Worm (Caenorhabditis elegans) whole organism, young adult: ENCODE data around the gene srbc-8.

Source experiments
- B0035.1 ChIP-seq: sonication (generic microtip); optimal IDR thresholded peaks from 2 replicates; lab custom pipeline; 2016; ENCODE audit warnings: missing genetic modification characterization, mild to moderate bottlenecking, missing compliant biosample characterization, missing genotype, missing genetic modification reagents
- B0261.1 ChIP-seq: sonication (generic microtip); optimal IDR thresholded peaks from 2 replicates; lab custom pipeline; 2016; ENCODE audit warnings: mild to moderate bottlenecking, missing genetic modification characterization, moderate library complexity, missing compliant biosample characterization
- D2030.7 ChIP-seq: fragments of 200-800 bp; sonication (Bioruptor generic); IDR thresholded peaks from 2 replicates; pipeline ENCODE4 v1.3.6; 2022; ENCODE audit warnings: missing genetic modification reagents, missing genetic modification characterization, missing compliant biosample characterization
- F23B12.7 ChIP-seq: sonication (generic microtip); optimal IDR thresholded peaks from 2 replicates; lab custom pipeline; 2017; ENCODE audit warnings: missing genetic modification characterization, mild to moderate bottlenecking, missing compliant biosample characterization, antibody characterized with exemption, moderate library complexity; ENCODE audit not compliant: insufficient read depth
- F39B2.1 ChIP-seq: fragments of 200-800 bp; sonication (Bioruptor generic); IDR thresholded peaks from 2 replicates; pipeline ENCODE4 v1.3.6; 2022; ENCODE audit warnings: missing genetic modification reagents, missing genetic modification characterization, missing compliant biosample characterization
- F57A8.1 ChIP-seq: fragments of 200-800 bp; sonication (Bioruptor generic); optimal IDR thresholded peaks from 2 replicates; lab custom pipeline; 2018; ENCODE audit warnings: mild to moderate bottlenecking, missing genetic modification characterization, moderate library complexity, missing compliant biosample characterization
- F57C9.4 ChIP-seq: sonication (generic microtip); optimal IDR thresholded peaks from 2 replicates; lab custom pipeline; 2017; ENCODE audit warnings: mild to moderate bottlenecking, missing genetic modification characterization, missing compliant biosample characterization
- Y56A3A.18 ChIP-seq: fragments of 200-800 bp; sonication (Bioruptor generic); IDR thresholded peaks from 2 replicates; pipeline ENCODE4 v1.3.6; 2022; ENCODE audit warnings: missing genetic modification reagents, missing genetic modification characterization, missing compliant biosample characterization
- Y67H2A.10 ChIP-seq: fragments of 200-800 bp; sonication (Bioruptor generic); conservative IDR thresholded peaks from 2 replicates; pipeline ENCODE4 v1.3.6; 2022; ENCODE audit warnings: missing genetic modification reagents, missing genetic modification characterization, missing compliant biosample characterization
- Y79H2A.3 ChIP-seq: fragments of 200-800 bp; sonication (Bioruptor generic); conservative IDR thresholded peaks from 2 replicates; pipeline ENCODE4 v1.3.6; 2022; ENCODE audit warnings: missing genetic modification reagents, missing genetic modification characterization, missing compliant biosample characterization
- ZK185.1 ChIP-seq: sonication (generic microtip); optimal IDR thresholded peaks from 2 replicates; lab custom pipeline; 2016; ENCODE audit warnings: mild to moderate bottlenecking, missing genetic modification characterization, missing compliant biosample characterization; ENCODE audit not compliant: poor library complexity, severe bottlenecking
- ama-1 ChIP-seq, 3 experiments: fragments of 150-350 bp in 1 of 3; sonication (generic microtip) in 2 of 3; optimal IDR thresholded peaks; 2 replicates each; lab custom pipeline; 2014 to 2018; ENCODE audit warnings: missing biosample characterization in 2 of 3, missing genetic modification characterization in 2 of 3, missing genetic modification reagents in 2 of 3
- aptf-2 ChIP-seq: fragments of 200-800 bp; sonication (Bioruptor generic); conservative IDR thresholded peaks from 2 replicates; pipeline ENCODE4 v1.3.6; 2022; ENCODE audit warnings: missing genetic modification reagents, missing genetic modification characterization, missing compliant biosample characterization
- ccch-3 ChIP-seq: fragments of 200-800 bp; sonication (Bioruptor generic); optimal IDR thresholded peaks from 2 replicates; lab custom pipeline; 2018; ENCODE audit warnings: mild to moderate bottlenecking, missing genetic modification characterization, missing compliant biosample characterization
- egl-44 ChIP-seq: fragments of 200-800 bp; sonication (Bioruptor generic); IDR thresholded peaks from 2 replicates; pipeline ENCODE4 v1.3.6; 2022; ENCODE audit warnings: missing genetic modification reagents, missing genetic modification characterization, missing compliant biosample characterization
- egrh-3 ChIP-seq: fragments of 200-800 bp; sonication (Bioruptor generic); IDR thresholded peaks from 2 replicates; pipeline ENCODE4 v1.3.6; 2022; ENCODE audit warnings: missing genetic modification reagents, missing genetic modification characterization, missing compliant biosample characterization
- fkh-3 ChIP-seq: sonication (generic microtip); optimal IDR thresholded peaks from 2 replicates; lab custom pipeline; 2016; ENCODE audit warnings: mild to moderate bottlenecking, missing genetic modification characterization, missing compliant biosample characterization
- him-1 ChIP-seq: sonication (generic microtip); optimal IDR thresholded peaks from 2 replicates; lab custom pipeline; 2016; ENCODE audit warnings: missing genotype, missing genetic modification reagents, missing genetic modification characterization, missing compliant biosample characterization
- hmg-1.2 ChIP-seq: fragments of 200-800 bp; sonication (Bioruptor generic); IDR thresholded peaks from 2 replicates; pipeline ENCODE4 v1.3.6; 2022; ENCODE audit warnings: missing genetic modification reagents, missing genetic modification characterization, missing compliant biosample characterization
- lag-1 ChIP-seq: fragments of 200-800 bp; sonication (Bioruptor generic); IDR thresholded peaks from 2 replicates; pipeline ENCODE4 v1.3.6; 2022; ENCODE audit warnings: missing genetic modification reagents, missing genetic modification characterization, missing compliant biosample characterization
- let-607 ChIP-seq, 2 experiments: fragments of 200-800 bp in 1 of 2; sonication (Bioruptor generic) in 1 of 2; sonication (generic microtip) in 1 of 2; optimal IDR thresholded peaks; 2 replicates each; lab custom pipeline; 2016 to 2018; ENCODE audit warnings: mild to moderate bottlenecking in 2 of 2, missing compliant biosample characterization in 2 of 2, missing genetic modification characterization in 2 of 2, moderate library complexity in 2 of 2, missing genotype in 1 of 2
- lin-26 ChIP-seq: fragments of 200-800 bp; sonication (Bioruptor generic); IDR thresholded peaks from 2 replicates; pipeline ENCODE4 v1.3.6; 2022; ENCODE audit warnings: missing genetic modification reagents, missing genetic modification characterization, missing compliant biosample characterization
- lin-40 ChIP-seq: sonication (generic microtip); optimal IDR thresholded peaks from 2 replicates; lab custom pipeline; 2016; ENCODE audit warnings: missing genetic modification characterization, mild to moderate bottlenecking, missing compliant biosample characterization, missing genotype, missing genetic modification reagents
- lin-54 ChIP-seq: fragments of 200-800 bp; sonication (Bioruptor generic); optimal IDR thresholded peaks from 2 replicates; lab custom pipeline; 2018; ENCODE audit warnings: mild to moderate bottlenecking, missing genetic modification characterization, missing compliant biosample characterization
- lir-1 ChIP-seq: fragments of 200-800 bp; sonication (Bioruptor generic); conservative IDR thresholded peaks from 2 replicates; pipeline ENCODE4 v1.3.6; 2022; ENCODE audit warnings: missing genetic modification reagents, missing genetic modification characterization, missing compliant biosample characterization
- madf-10 ChIP-seq: sonication (generic microtip); optimal IDR thresholded peaks from 2 replicates; lab custom pipeline; 2016; ENCODE audit warnings: mild to moderate bottlenecking, missing genetic modification characterization, missing compliant biosample characterization
- nfya-2 ChIP-seq: fragments of 200-800 bp; sonication (Bioruptor generic); IDR thresholded peaks from 2 replicates; pipeline ENCODE4 v1.3.6; 2022; ENCODE audit warnings: missing genetic modification reagents, missing genetic modification characterization, missing compliant biosample characterization
- nhr-27 ChIP-seq: fragments of 200-800 bp; sonication (Bioruptor generic); optimal IDR thresholded peaks from 2 replicates; lab custom pipeline; 2018; ENCODE audit warnings: mild to moderate bottlenecking, missing genetic modification characterization, moderate library complexity, missing compliant biosample characterization
- pbrm-1 ChIP-seq: fragments of 200-800 bp; sonication (Bioruptor generic); IDR thresholded peaks from 2 replicates; pipeline ENCODE4 v1.3.6; 2022; ENCODE audit warnings: missing genetic modification reagents, missing genetic modification characterization, missing compliant biosample characterization
- rcor-1 ChIP-seq: fragments of 200-800 bp; sonication (Bioruptor generic); IDR thresholded peaks from 2 replicates; pipeline ENCODE4 v1.3.6; 2022; ENCODE audit warnings: missing genetic modification reagents, missing genetic modification characterization, missing compliant biosample characterization
- rpc-1 ChIP-seq, 2 experiments: fragments of 150-350 bp in 1 of 2; sonication (generic microtip) in 1 of 2; optimal IDR thresholded peaks; 2 replicates each; lab custom pipeline; 2014 to 2018; ENCODE audit warnings: missing biosample characterization in 1 of 2, missing genetic modification characterization in 1 of 2, missing genetic modification reagents in 1 of 2, missing genotype in 1 of 2
- snpc-3.4 ChIP-seq: sonication (generic microtip); optimal IDR thresholded peaks from 2 replicates; lab custom pipeline; 2017; ENCODE audit warnings: missing genetic modification characterization, mild to moderate bottlenecking, missing compliant biosample characterization, antibody characterized with exemption, moderate library complexity, missing genotype, missing genetic modification reagents
- tbp1 ChIP-seq: fragments of 200-800 bp; sonication (Bioruptor generic); optimal IDR thresholded peaks from 2 replicates; lab custom pipeline; 2018; ENCODE audit warnings: mild to moderate bottlenecking, missing genetic modification characterization, missing compliant biosample characterization
- tlf-1 ChIP-seq: fragments of 200-800 bp; sonication (Bioruptor generic); optimal IDR thresholded peaks from 2 replicates; lab custom pipeline; 2018; ENCODE audit warnings: mild to moderate bottlenecking, missing genetic modification characterization, missing compliant biosample characterization
- unc-130 ChIP-seq: sonication (generic microtip); optimal IDR thresholded peaks from 2 replicates; lab custom pipeline; 2016; ENCODE audit warnings: missing genetic modification reagents, missing genetic modification characterization, missing compliant biosample characterization
- unc-62 ChIP-seq: fragments of 150-350 bp; optimal IDR thresholded peaks from 2 replicates; lab custom pipeline; 2014; ENCODE audit warnings: missing biosample characterization, missing genetic modification reagents, missing genetic modification characterization
- zim-3 ChIP-seq: sonication (generic microtip); optimal IDR thresholded peaks from 2 replicates; lab custom pipeline; 2017; ENCODE audit warnings: mild to moderate bottlenecking, missing genetic modification characterization, moderate library complexity, missing compliant biosample characterization
- ztf-18 ChIP-seq: sonication (generic microtip); optimal IDR thresholded peaks from 2 replicates; lab custom pipeline; 2016; ENCODE audit warnings: missing genotype, mild to moderate bottlenecking, missing genetic modification characterization, missing compliant biosample characterization
- ztf-3 ChIP-seq: fragments of 200-800 bp; sonication (Bioruptor generic); optimal IDR thresholded peaks from 2 replicates; lab custom pipeline; 2018; ENCODE audit warnings: mild to moderate bottlenecking, missing genetic modification characterization, missing compliant biosample characterization

Gene srbc-8

DNA sequence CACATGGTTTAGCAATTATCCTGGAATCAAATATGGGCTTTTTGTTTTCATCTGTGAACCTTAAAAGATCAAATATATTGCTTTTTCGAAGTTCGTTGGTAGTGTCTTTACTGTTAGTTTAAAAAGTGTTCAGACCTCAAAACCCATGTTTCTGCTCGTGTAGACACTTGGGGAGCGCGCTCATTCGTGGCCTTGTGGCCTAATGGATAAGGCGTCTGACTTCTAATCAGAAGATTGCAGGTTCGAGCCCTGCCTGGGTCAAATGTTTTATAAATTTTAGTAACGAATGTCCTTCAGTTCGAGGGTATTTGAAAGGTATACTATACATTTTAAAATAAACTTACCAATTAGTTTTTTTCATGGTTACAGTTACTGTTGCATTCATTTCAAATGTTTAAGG, 21.3 kb upstream of the srbc-8 start:
- TF ChIP-seq pbrm-1 (GFP tag; lab: Robert Waterston, UW) = peak; percentile 31; the same call in 1 of the 2 replicates
- peak; percentile 55; the same call in 1 of the 2 replicates for TF ChIP-seq lin-26
- TF ChIP-seq Y56A3A.18 = 0 out of 2 replicates have a peak, but pooled peaks have one; percentile 30
- TF ChIP-seq rpc-1 (optimal IDR thresholded peaks at IDR 0.05; lab: Kevin White, UChicago) = peak; percentile 54
- TF ChIP-seq rpc-1 (tag; optimal IDR thresholded peaks at IDR 0.05; lab: Kevin White, UChicago) = peak; percentile 73
- TF ChIP-seq him-1 (tag; lab: Kevin White, UChicago) = peak; percentile 67
- TF ChIP-seq tbp1 (GFP tag; lab: Kevin White, UChicago) = peak; percentile 90
- peak; percentile 60 for TF ChIP-seq F23B12.7 (tag; lab: Kevin White, UChicago)
- no peak for TF ChIP-seq lir-1 (GFP tag; lab: Robert Waterston, UW)
- TF ChIP-seq unc-130 (GFP tag; lab: Kevin White, UChicago) = no peak
- peak; percentile 15 for TF ChIP-seq ztf-18
- TF ChIP-seq lin-40 (tag; lab: Kevin White, UChicago) = no peak
- TF ChIP-seq D2030.7 = 0 out of 2 replicates have a peak, but pooled peaks have one; percentile 44
- TF ChIP-seq B0261.1 (tag; lab: Kevin White, UChicago) = peak; percentile 71
- TF ChIP-seq, all 124 proteins: peak for 10

DNA sequence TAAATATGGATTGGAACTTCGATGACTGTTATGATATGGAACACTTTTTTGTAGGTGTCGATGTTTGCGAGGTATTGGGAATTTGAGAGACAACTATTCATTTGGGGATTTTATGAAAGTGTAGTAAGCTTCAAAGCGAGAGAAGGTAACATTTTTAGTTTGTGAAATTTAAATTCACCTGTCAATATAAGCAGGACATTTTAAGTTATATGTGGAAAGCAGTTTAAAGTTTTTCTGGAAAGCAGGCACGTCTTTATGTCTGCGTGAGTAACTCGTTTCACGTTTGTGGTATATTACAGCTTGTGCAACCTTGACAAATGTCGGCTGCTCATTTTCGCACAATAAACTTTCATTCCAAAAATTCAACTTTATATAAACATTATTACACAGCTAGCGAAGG, 19.4 kb upstream of the srbc-8 start, which contains the start of gene srh-229:
Gene srh-229 (minus strand): TSS at position 101 of the 400 bp plus-strand sequence.
- TF ChIP-seq ZK185.1 = no peak
- no peak for TF ChIP-seq Y79H2A.3 (GFP tag; lab: Robert Waterston, UW)
- no peak for TF ChIP-seq Y67H2A.10
- no peak for TF ChIP-seq nfya-2
- no peak for TF ChIP-seq lin-40 (tag; lab: Kevin White, UChicago)
- no peak for TF ChIP-seq madf-10 (tag; lab: Kevin White, UChicago)
- no peak for TF ChIP-seq F39B2.1 (GFP tag; lab: Robert Waterston, UW)
- no peak for TF ChIP-seq lag-1 (GFP tag; lab: Robert Waterston, UW)
- TF ChIP-seq ama-1 (optimal IDR thresholded peaks at IDR 0.05; lab: Kevin White, UChicago) = no peak
- TF ChIP-seq ama-1 (GFP tag; optimal IDR thresholded peaks at IDR 0.05; lab: Kevin White, UChicago) = no peak
- TF ChIP-seq let-607 (tag; optimal IDR thresholded peaks at IDR 0.05; lab: Kevin White, UChicago) = no peak
- no peak for TF ChIP-seq hmg-1.2 (GFP tag; lab: Robert Waterston, UW)
- TF ChIP-seq egl-44 (GFP tag; lab: Robert Waterston, UW) = no peak
- TF ChIP-seq rcor-1 (GFP tag; lab: Robert Waterston, UW) = no peak
- no peak for TF ChIP-seq aptf-2 (GFP tag; lab: Robert Waterston, UW)
- no peak for TF ChIP-seq lin-54 (GFP tag; lab: Kevin White, UChicago)
- no peak for TF ChIP-seq egrh-3 (GFP tag; lab: Robert Waterston, UW)
- no peak for TF ChIP-seq snpc-3.4 (tag; lab: Kevin White, UChicago)
- no peak for TF ChIP-seq B0035.1 (tag; lab: Kevin White, UChicago)
- TF ChIP-seq F57A8.1 (GFP tag; lab: Kevin White, UChicago) = no peak
- TF ChIP-seq, all 124 proteins: peak for 0

DNA sequence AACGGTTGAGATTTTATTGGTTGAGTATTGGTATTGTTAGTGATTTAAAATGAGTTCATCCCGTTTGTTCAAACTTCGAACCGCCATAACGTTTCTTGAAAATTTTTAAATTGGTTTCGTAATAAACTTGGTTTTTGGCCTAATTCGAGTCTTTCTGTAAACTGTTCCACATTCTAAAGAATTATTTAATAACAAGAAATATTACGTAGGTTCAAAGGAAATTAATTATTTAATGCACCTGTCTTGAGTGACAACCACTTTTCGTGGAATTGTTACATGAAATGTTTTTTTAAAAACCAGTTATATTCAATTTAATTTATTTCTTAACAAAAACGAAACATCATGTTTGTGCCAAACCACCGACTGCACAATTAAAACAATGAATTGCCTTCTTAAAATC, 16.3 kb upstream of the srbc-8 start:
- TF ChIP-seq zim-3 (tag; lab: Kevin White, UChicago) (no peak), tlf-1 (GFP tag; lab: Kevin White, UChicago) (no peak), rpc-1 (optimal IDR thresholded peaks at IDR 0.05; lab: Kevin White, UChicago) (no peak), rpc-1 (tag; optimal IDR thresholded peaks at IDR 0.05; lab: Kevin White, UChicago) (no peak), nhr-27 (no peak), unc-62 (GFP tag; lab: Kevin White, UChicago) (no peak), unc-130 (GFP tag; lab: Kevin White, UChicago) (no peak), ztf-3 (no peak), ccch-3 (no peak), fkh-3 (tag; lab: Kevin White, UChicago) (no peak), F57C9.4 (no peak), lin-40 (tag; lab: Kevin White, UChicago) (no peak)
